Fruit fly (Drosophila melanogaster): Measurements from ENCODE around the gene ck.
A peak's percentile ranks its signal among the peaks of the same experiment; 100 is the strongest.

Gene ck

DNA sequence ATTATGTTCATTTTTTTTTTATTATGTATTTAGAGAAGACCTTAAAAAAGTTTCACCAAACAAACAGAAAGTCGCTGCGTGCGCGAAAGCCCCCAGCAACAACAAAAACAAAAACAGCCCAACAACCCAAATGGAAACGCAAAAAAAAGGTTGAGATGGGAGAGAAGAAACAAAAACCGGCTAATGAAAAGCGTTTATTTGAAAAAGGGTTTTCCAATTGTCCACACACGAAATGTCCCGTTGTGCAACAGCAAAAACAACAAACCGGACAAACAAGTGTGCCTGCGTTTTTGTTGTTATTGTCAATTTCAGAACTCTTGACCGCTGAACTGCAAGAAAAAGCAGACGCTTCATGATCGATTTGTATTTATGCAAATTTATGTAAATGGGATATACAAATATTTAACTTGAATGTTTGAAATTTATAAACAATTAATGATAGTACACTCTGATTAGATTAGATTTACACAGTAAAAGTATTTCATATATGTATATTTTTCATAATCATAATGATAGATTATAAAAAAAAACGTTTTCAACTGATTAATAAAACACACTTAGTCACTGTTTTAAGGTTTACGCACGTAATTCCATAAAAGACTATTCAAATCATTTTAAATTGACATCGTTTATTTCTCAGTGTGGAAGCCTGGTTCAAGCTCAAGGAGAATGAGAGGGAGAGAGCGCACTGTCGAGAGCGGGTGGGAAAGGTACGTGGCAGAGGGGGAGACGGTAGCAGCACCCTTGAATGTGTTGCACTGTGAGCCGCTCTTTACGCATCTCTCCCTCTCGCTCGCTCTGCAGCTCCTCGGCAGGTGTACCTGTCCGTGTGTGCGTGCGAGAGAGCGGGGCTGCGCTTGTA is 1.1 kb downstream of the ck start (continued):
- TF ChIP-seq CG3032 (tag; optimal IDR thresholded peaks at IDR 0.05) (peak; percentile 87), CG1621 (tag; optimal IDR thresholded peaks at IDR 0.05) (peak; percentile 52), CG11294 (GFP tag; IDR thresholded peaks at IDR 0.05) (peak; percentile 81; the same call in 1 of the 2 replicates), CG4318 (GFP tag; optimal IDR thresholded peaks at IDR 0.05) (peak; percentile 72), Gug (GFP tag; IDR thresholded peaks at IDR 0.05) (peak; percentile 80), spab (GFP tag; optimal IDR thresholded peaks at IDR 0.05) (peak; percentile 86), CG9139 (GFP tag; optimal IDR thresholded peaks at IDR 0.05) (peak; percentile 73), Sox102F (GFP tag; optimal IDR thresholded peaks at IDR 0.05) (peak; percentile 84), net (GFP tag; optimal IDR thresholded peaks at IDR 0.05) (peak; percentile 86), lz (GFP tag; optimal IDR thresholded peaks at IDR 0.05) (peak; percentile 74)

DNA sequence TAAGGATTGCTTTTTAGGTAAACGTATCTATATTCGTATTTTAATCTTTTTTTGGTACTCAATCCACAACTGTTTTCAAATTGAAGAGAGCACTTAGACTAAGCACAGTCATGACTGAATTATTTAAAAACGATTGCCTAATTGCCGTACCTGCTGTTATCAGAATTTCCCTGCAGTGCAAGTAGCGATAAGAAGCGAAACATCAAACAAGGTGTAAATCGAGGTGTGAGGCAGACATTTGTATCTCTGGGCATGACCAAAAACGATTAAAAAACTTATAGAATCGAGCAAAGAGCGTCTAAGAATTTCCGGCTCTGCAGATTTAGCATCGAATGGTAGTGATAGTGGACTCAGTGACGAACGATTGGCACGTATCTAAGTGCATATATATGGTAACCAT is 2.6 kb downstream of the ck start:
- no peak for TF ChIP-seq CG3919 (GFP tag; optimal IDR thresholded peaks at IDR 0.05)
- TF ChIP-seq CG11294 (GFP tag; IDR thresholded peaks at IDR 0.05): no peak
- TF ChIP-seq lz (GFP tag; optimal IDR thresholded peaks at IDR 0.05): no peak
- no peak for TF ChIP-seq Eip78C (GFP tag)
- no peak for TF ChIP-seq CG31627 (GFP tag; optimal IDR thresholded peaks at IDR 0.05)
- TF ChIP-seq OdsH (GFP tag; optimal IDR thresholded peaks at IDR 0.05): no peak
- TF ChIP-seq cyc (GFP tag; optimal IDR thresholded peaks at IDR 0.05): no peak
- no peak for TF ChIP-seq CG11902 (GFP tag; optimal IDR thresholded peaks at IDR 0.05)
- no peak for TF ChIP-seq topi (GFP tag; optimal IDR thresholded peaks at IDR 0.05)
- no peak for TF ChIP-seq CG4318 (GFP tag; optimal IDR thresholded peaks at IDR 0.05)
- no peak for TF ChIP-seq Eip75B (GFP tag; optimal IDR thresholded peaks at IDR 0.05)
- no peak for TF ChIP-seq CG6276 (GFP tag; optimal IDR thresholded peaks at IDR 0.05)
- TF ChIP-seq CG10631 (GFP tag; optimal IDR thresholded peaks at IDR 0.05): no peak
- TF ChIP-seq fd85E (GFP tag; optimal IDR thresholded peaks at IDR 0.05): no peak

DNA sequence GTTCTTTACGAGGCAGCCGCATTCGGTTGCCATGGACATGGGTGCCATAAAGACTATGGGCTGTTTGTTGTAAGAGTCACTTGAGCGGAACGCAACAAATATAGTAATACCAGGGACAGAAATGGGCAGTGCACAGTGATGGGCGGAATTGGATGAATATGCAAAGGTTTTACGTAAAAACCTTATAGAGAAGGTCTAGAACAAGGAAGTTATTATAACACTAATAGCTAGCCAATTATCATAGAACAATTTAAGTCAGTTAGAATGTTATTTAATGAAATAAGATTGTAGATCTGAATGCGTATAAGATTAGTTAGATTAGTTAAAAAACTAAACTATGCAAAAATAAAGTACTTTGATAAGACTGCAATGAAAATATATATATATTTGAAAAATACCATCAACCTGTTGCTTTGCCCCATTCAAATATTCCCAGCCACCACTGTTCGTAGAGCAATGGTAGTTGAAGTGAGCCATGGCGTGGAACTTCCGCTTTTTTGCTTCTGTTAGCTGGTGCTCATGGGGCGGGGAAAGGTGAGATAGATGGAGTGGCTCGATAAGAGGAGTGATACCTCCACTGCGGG is 4.8 kb downstream of the ck start:
- TF ChIP-seq vri (GFP tag; optimal IDR thresholded peaks at IDR 0.05) (no peak), CG10631 (GFP tag; optimal IDR thresholded peaks at IDR 0.05) (peak; percentile 49), OdsH (GFP tag; optimal IDR thresholded peaks at IDR 0.05) (no peak), CG8119 (GFP tag; IDR thresholded peaks at IDR 0.05) (peak; percentile 31; the same call in 1 of the 3 replicates), Met (GFP tag; optimal IDR thresholded peaks at IDR 0.05) (no peak), Smox (GFP tag; optimal IDR thresholded peaks at IDR 0.05) (no peak), svp (GFP tag) (no peak), Sox15 (GFP tag; optimal IDR thresholded peaks at IDR 0.05) (no peak), Lpt (GFP tag; optimal IDR thresholded peaks at IDR 0.05) (peak; percentile 18)

DNA sequence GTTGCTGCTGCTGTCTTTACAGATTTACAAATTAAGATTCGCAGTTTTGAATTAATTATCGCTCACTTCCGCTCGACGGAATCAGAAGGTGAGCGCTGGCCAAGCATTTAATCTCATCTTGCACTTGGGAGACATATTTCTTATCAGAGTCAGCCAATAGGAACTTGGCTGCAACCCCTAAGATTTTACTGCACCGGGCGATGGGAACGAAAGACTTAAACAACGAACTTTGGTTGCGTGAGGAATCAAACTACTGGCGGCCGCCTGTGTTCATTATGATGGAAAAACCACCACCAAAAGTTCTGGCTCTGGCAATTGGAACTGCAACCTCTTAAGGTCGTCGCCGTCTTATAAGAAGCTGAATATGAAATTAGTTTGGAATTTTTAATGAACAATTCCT is 13.9 kb downstream of the ck start:
- TF ChIP-seq Smox (GFP tag; optimal IDR thresholded peaks at IDR 0.05) (no peak), CG6276 (GFP tag; optimal IDR thresholded peaks at IDR 0.05) (no peak), salr (GFP tag; optimal IDR thresholded peaks at IDR 0.05) (no peak), Lpt (GFP tag; optimal IDR thresholded peaks at IDR 0.05) (no peak), fd85E (GFP tag; optimal IDR thresholded peaks at IDR 0.05) (no peak), Gug (GFP tag; IDR thresholded peaks at IDR 0.05) (no peak), Hr38 (GFP tag; optimal IDR thresholded peaks at IDR 0.05) (no peak), Sox14 (GFP tag; optimal IDR thresholded peaks at IDR 0.05) (no peak), CG8319 (GFP tag; optimal IDR thresholded peaks at IDR 0.05) (no peak), CG6792 (GFP tag; optimal IDR thresholded peaks at IDR 0.05) (no peak), svp (GFP tag) (no peak), acj6 (GFP tag; optimal IDR thresholded peaks at IDR 0.05) (no peak), Ets21C (GFP tag; optimal IDR thresholded peaks at IDR 0.05) (no peak), CG3032 (tag; optimal IDR thresholded peaks at IDR 0.05) (no peak)
